Worm (Caenorhabditis elegans): ENCODE results near the gene vit-1.

Gene vit-1

ce11 chrX:7727601-7728000 is at the start of gene vit-1:
vit-1 (plus strand) TSS chrX:7727889.
- TF ChIP-seq unc-62 (GFP tag; optimal IDR thresholded peaks at IDR 0.05): no peak

- no peak for TF ChIP-seq unc-62 (GFP tag; optimal IDR thresholded peaks at IDR 0.05)
These were observed 49.1 kb upstream of the vit-1 start for ce11 chrX:7678437-7679139.

ce11 chrX:7679835-7680234 is 47.9 kb upstream of the vit-1 start:
- TF ChIP-seq unc-62 (GFP tag; optimal IDR thresholded peaks at IDR 0.05): no peak

- no peak for TF ChIP-seq unc-62 (GFP tag; optimal IDR thresholded peaks at IDR 0.05)
These were observed 47.0 kb upstream of the vit-1 start, which contains the start of gene stn-2 for ce11 chrX:7680545-7681330. stn-2 (minus strand) TSS chrX:7680619.

- no peak for TF ChIP-seq unc-62 (GFP tag; optimal IDR thresholded peaks at IDR 0.05)
These were observed 45.4 kb upstream of the vit-1 start, which contains the start of gene unc-18 for ce11 chrX:7681965-7682946. unc-18 (plus strand) TSS chrX:7682896.

- no peak for TF ChIP-seq unc-62 (GFP tag; optimal IDR thresholded peaks at IDR 0.05)
These were observed 38.6 kb upstream of the vit-1 start, which contains the start of gene clik-2 for ce11 chrX:7689119-7689518. clik-2 (minus strand) TSS chrX:7689219.

- no peak for TF ChIP-seq unc-62 (GFP tag; optimal IDR thresholded peaks at IDR 0.05)
These were observed 38.1 kb upstream of the vit-1 start for ce11 chrX:7689570-7689969.

- TF ChIP-seq unc-62 (GFP tag; optimal IDR thresholded peaks at IDR 0.05): no peak
These were observed 23.8 kb upstream of the vit-1 start for ce11 chrX:7703863-7704262.

- no peak for TF ChIP-seq unc-62 (GFP tag; optimal IDR thresholded peaks at IDR 0.05)
These were observed 20.7 kb upstream of the vit-1 start, which contains the start of gene kvs-1 for ce11 chrX:7707031-7707430. kvs-1 (minus strand) TSS chrX:7707131.

- no peak for TF ChIP-seq unc-62 (GFP tag; optimal IDR thresholded peaks at IDR 0.05)
These were observed 17.5 kb upstream of the vit-1 start for ce11 chrX:7710187-7710586.

ce11 chrX:7710643-7711042 is 17.0 kb upstream of the vit-1 start, which contains the start of gene K09F5.4:
K09F5.4 (minus strand) TSS chrX:7710743.
- no peak for TF ChIP-seq unc-62 (GFP tag; optimal IDR thresholded peaks at IDR 0.05)

- TF ChIP-seq unc-62 (GFP tag; optimal IDR thresholded peaks at IDR 0.05): no peak
These were observed 14.8 kb upstream of the vit-1 start for ce11 chrX:7712887-7713286.

- TF ChIP-seq unc-62 (GFP tag; optimal IDR thresholded peaks at IDR 0.05): no peak
These were observed 12.2 kb upstream of the vit-1 start for ce11 chrX:7715463-7715862.

ce11 chrX:7718972-7719371 is 8.7 kb upstream of the vit-1 start, which contains the start of gene K09F5.6:
K09F5.6 (plus strand) TSS chrX:7719272.
- no peak for TF ChIP-seq unc-62 (GFP tag; optimal IDR thresholded peaks at IDR 0.05)

ce11 chrX:7720565-7720964 is 7.1 kb upstream of the vit-1 start:
- no peak for TF ChIP-seq unc-62 (GFP tag; optimal IDR thresholded peaks at IDR 0.05)

- TF ChIP-seq unc-62 (GFP tag; optimal IDR thresholded peaks at IDR 0.05): no peak
These were observed 3.6 kb upstream of the vit-1 start for ce11 chrX:7724099-7724498.
